Worm (Caenorhabditis elegans) whole organism, midembryonic: Measurements from ENCODE around the gene cysl-2.

Experiments
- T22C8.4 ChIP-seq: fragments of 200-800 bp; sonication (Bioruptor generic); IDR thresholded peaks from 2 replicates; pipeline ENCODE4 v1.3.6; 2022; ENCODE audit warnings: missing genetic modification characterization, missing compliant biosample characterization
- cog-1 ChIP-seq: sonication (generic microtip); optimal IDR thresholded peaks from 2 replicates; lab custom pipeline; 2016; ENCODE audit warnings: missing genetic modification characterization, missing compliant biosample characterization
- flt-1 ChIP-seq: fragments of 200-800 bp; sonication (Bioruptor generic); IDR thresholded peaks from 2 replicates; pipeline ENCODE4 v1.3.6; 2022; ENCODE audit warnings: missing genetic modification characterization, missing compliant biosample characterization
- klf-2 ChIP-seq: fragments of 200-800 bp; sonication (Bioruptor generic); conservative IDR thresholded peaks from 2 replicates; pipeline ENCODE4 v1.3.6; 2022; ENCODE audit warnings: missing genetic modification reagents, missing genetic modification characterization, missing compliant biosample characterization
- ref-1 ChIP-seq: fragments of 200-800 bp; sonication (Bioruptor generic); conservative IDR thresholded peaks from 2 replicates; pipeline ENCODE4 v1.3.6; 2022; ENCODE audit warnings: missing genetic modification reagents, missing genetic modification characterization, missing compliant biosample characterization
- tab-1 ChIP-seq: fragments of 200-800 bp; sonication (Bioruptor generic); IDR thresholded peaks from 2 replicates; pipeline ENCODE4 v1.3.6; 2022; ENCODE audit warnings: missing genetic modification characterization, missing compliant biosample characterization
- ztf-23 ChIP-seq: fragments of 200-800 bp; sonication (Bioruptor generic); IDR thresholded peaks from 2 replicates; pipeline ENCODE4 v1.3.6; 2022; ENCODE audit warnings: missing genetic modification reagents, missing genetic modification characterization, missing compliant biosample characterization
- ztf-29 ChIP-seq: fragments of 200-800 bp; sonication (Bioruptor generic); IDR thresholded peaks from 2 replicates; pipeline ENCODE4 v1.3.6; 2022; ENCODE audit warnings: missing genetic modification reagents, missing genetic modification characterization, missing compliant biosample characterization

DNA sequence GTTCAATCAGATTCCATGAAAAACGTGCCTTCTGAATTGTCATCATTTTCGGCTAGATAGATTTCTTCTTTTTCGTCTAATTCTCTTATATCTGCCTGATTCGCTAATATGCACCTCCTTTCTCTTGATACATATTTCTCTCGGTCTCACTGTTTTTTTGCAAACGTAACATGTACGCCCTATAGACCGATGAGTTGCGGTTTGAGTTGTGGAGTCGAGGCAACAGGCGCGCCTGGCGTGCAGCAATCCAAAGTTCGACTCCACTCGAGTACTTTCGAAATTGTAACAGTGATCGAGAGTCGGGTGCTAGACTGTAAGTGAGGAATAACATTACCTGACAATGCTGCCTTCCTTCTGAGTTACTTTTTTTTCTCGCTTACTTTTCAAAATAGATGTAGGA lies 2.6 kb upstream of the cysl-2 start:
- TF ChIP-seq klf-2 (GFP tag; lab: Robert Waterston, UW) (peak; percentile 88), T22C8.4 (GFP tag; lab: Robert Waterston, UW) (peak; percentile 87), ref-1 (peak; percentile 82), flt-1 (GFP tag; lab: Robert Waterston, UW) (peak; percentile 96), ztf-29 (peak; percentile 90), cog-1 (tag; lab: Kevin White, UChicago) (peak; percentile 92), ztf-23 (GFP tag; lab: Robert Waterston, UW) (peak; percentile 92), tab-1 (GFP tag; lab: Robert Waterston, UW) (peak; percentile 92)
